Worm (Caenorhabditis elegans) whole organism, midembryonic: ENCODE results near the gene ify-1.

Experiments
- T22C8.4 ChIP-seq: fragments of 200-800 bp; sonication (Bioruptor generic); IDR thresholded peaks from 2 replicates; pipeline ENCODE4 v1.3.6; 2022; ENCODE audit warnings: missing genetic modification characterization, missing compliant biosample characterization
- cog-1 ChIP-seq: sonication (generic microtip); optimal IDR thresholded peaks from 2 replicates; lab custom pipeline; 2016; ENCODE audit warnings: missing genetic modification characterization, missing compliant biosample characterization
- flt-1 ChIP-seq: fragments of 200-800 bp; sonication (Bioruptor generic); IDR thresholded peaks from 2 replicates; pipeline ENCODE4 v1.3.6; 2022; ENCODE audit warnings: missing genetic modification characterization, missing compliant biosample characterization
- klf-2 ChIP-seq: fragments of 200-800 bp; sonication (Bioruptor generic); conservative IDR thresholded peaks from 2 replicates; pipeline ENCODE4 v1.3.6; 2022; ENCODE audit warnings: missing genetic modification reagents, missing genetic modification characterization, missing compliant biosample characterization
- med-1 ChIP-seq: sonication (generic microtip); optimal IDR thresholded peaks from 2 replicates; lab custom pipeline; 2017; ENCODE audit warnings: missing genetic modification characterization, mild to moderate bottlenecking, missing compliant biosample characterization, antibody characterized with exemption, missing genetic modification reagents; ENCODE audit not compliant: insufficient read depth
- ref-1 ChIP-seq: fragments of 200-800 bp; sonication (Bioruptor generic); conservative IDR thresholded peaks from 2 replicates; pipeline ENCODE4 v1.3.6; 2022; ENCODE audit warnings: missing genetic modification reagents, missing genetic modification characterization, missing compliant biosample characterization
- tab-1 ChIP-seq: fragments of 200-800 bp; sonication (Bioruptor generic); IDR thresholded peaks from 2 replicates; pipeline ENCODE4 v1.3.6; 2022; ENCODE audit warnings: missing genetic modification characterization, missing compliant biosample characterization
- ztf-23 ChIP-seq: fragments of 200-800 bp; sonication (Bioruptor generic); IDR thresholded peaks from 2 replicates; pipeline ENCODE4 v1.3.6; 2022; ENCODE audit warnings: missing genetic modification reagents, missing genetic modification characterization, missing compliant biosample characterization
- ztf-29 ChIP-seq: fragments of 200-800 bp; sonication (Bioruptor generic); IDR thresholded peaks from 2 replicates; pipeline ENCODE4 v1.3.6; 2022; ENCODE audit warnings: missing genetic modification reagents, missing genetic modification characterization, missing compliant biosample characterization

DNA sequence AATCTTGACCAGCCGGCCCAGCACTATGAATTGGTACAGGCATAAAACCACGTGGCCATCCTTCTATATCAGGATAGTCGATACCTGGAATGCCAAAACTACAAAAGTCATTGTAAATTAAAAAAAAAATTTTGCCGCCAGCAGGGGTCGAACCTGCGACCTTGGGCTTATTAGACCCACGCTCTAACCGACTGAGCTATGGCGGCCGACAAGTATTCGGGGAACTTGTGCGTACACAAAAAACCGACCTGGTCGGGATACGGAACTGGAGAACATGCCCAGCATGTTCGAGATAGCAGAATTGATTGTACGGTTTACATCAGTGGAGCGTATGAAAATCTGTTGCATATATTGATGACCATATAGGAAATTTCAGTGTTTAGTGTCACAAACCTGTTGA, 2.3 kb upstream of the ify-1 start:
- peak; percentile 43; the same call in 1 of the 2 replicates for TF ChIP-seq T22C8.4 (GFP tag; lab: Robert Waterston, UW)
- peak; percentile 81 for TF ChIP-seq flt-1 (GFP tag; lab: Robert Waterston, UW)
- peak; percentile 68; the same call in 1 of the 2 replicates for TF ChIP-seq ref-1
- no peak for TF ChIP-seq med-1
- no peak for TF ChIP-seq ztf-23 (GFP tag; lab: Robert Waterston, UW)
- peak; percentile 74 for TF ChIP-seq tab-1 (GFP tag; lab: Robert Waterston, UW)
- no peak for TF ChIP-seq klf-2 (GFP tag; lab: Robert Waterston, UW)
- TF ChIP-seq ztf-29 (GFP tag; lab: Robert Waterston, UW) = peak; percentile 78; the same call in 1 of the 2 replicates
- TF ChIP-seq cog-1 (tag; lab: Kevin White, UChicago) = no peak
